Worm (Caenorhabditis elegans) whole organism, L1 larva: ENCODE measurements around the gene srg-69.

Experiments used
- C16A3.4 ChIP-seq: fragments of 150-350 bp; optimal IDR thresholded peaks from 2 replicates; lab custom pipeline; 2014; ENCODE audit warnings: missing biosample characterization, missing genetic modification characterization
- C34B4.2 ChIP-seq: sonication (generic microtip); optimal IDR thresholded peaks from 2 replicates; lab custom pipeline; 2017; ENCODE audit warnings: mild to moderate bottlenecking, missing genetic modification characterization, missing compliant biosample characterization
- Y116A8C.19 ChIP-seq: sonication (generic microtip); optimal IDR thresholded peaks from 2 replicates; lab custom pipeline; 2016; ENCODE audit warnings: missing compliant biosample characterization, missing genetic modification characterization, borderline replicate concordance
- aha-1 ChIP-seq: fragments of 150-350 bp; optimal IDR thresholded peaks from 2 replicates; lab custom pipeline; 2014; ENCODE audit warnings: missing biosample characterization, missing genetic modification characterization
- alr-1 ChIP-seq: fragments of 200-800 bp; sonication (Bioruptor generic); optimal IDR thresholded peaks from 2 replicates; lab custom pipeline; 2018; ENCODE audit warnings: borderline replicate concordance, mild to moderate bottlenecking, missing genetic modification characterization, missing compliant biosample characterization
- ama-1 ChIP-seq: fragments of 150-350 bp; optimal IDR thresholded peaks from 2 replicates; lab custom pipeline; 2014
- blmp-1 ChIP-seq: fragments of 150-350 bp; optimal IDR thresholded peaks from 2 replicates; lab custom pipeline; 2014; ENCODE audit warnings: missing biosample characterization, missing genetic modification characterization
- ceh-63 ChIP-seq: fragments of 200-800 bp; sonication (Bioruptor generic); optimal IDR thresholded peaks from 2 replicates; lab custom pipeline; 2018; ENCODE audit warnings: mild to moderate bottlenecking, missing genetic modification characterization, missing compliant biosample characterization
- ces-1 ChIP-seq: fragments of 150-350 bp; optimal IDR thresholded peaks from 2 replicates; lab custom pipeline; 2014; ENCODE audit warnings: missing biosample characterization, missing genetic modification reagents, missing genetic modification characterization
- efl-3 ChIP-seq: fragments of 200-800 bp; sonication (Bioruptor generic); optimal IDR thresholded peaks from 2 replicates; lab custom pipeline; 2018; ENCODE audit warnings: mild to moderate bottlenecking, missing genetic modification characterization, missing compliant biosample characterization
- egl-27 ChIP-seq, 2 experiments: fragments of 150-350 bp in 1 of 2; sonication (generic microtip); optimal IDR thresholded peaks; 3 replicates each; lab custom pipeline; 2017 to 2018; ENCODE audit warnings: missing biosample characterization in 2 of 2, missing genetic modification characterization in 2 of 2, missing genetic modification reagents in 2 of 2
- ets-5 ChIP-seq: fragments of 200-800 bp; sonication (Bioruptor generic); IDR thresholded peaks from 2 replicates; pipeline ENCODE4 v1.3.6; 2022; ENCODE audit warnings: missing genetic modification characterization, missing compliant biosample characterization
- fkh-10 ChIP-seq: sonication (generic microtip); optimal IDR thresholded peaks from 2 replicates; lab custom pipeline; 2017; ENCODE audit warnings: missing biosample characterization, missing genetic modification reagents, missing genetic modification characterization
- fkh-8 ChIP-seq: sonication (generic microtip); optimal IDR thresholded peaks from 2 replicates; lab custom pipeline; 2016; ENCODE audit warnings: mild to moderate bottlenecking, missing genetic modification characterization, missing compliant biosample characterization
- fos-1 ChIP-seq: fragments of 150-350 bp; optimal IDR thresholded peaks from 2 replicates; lab custom pipeline; 2014; ENCODE audit warnings: missing biosample characterization, missing genetic modification characterization
- grh-1 ChIP-seq: fragments of 200-800 bp; sonication (Bioruptor generic); IDR thresholded peaks from 2 replicates; pipeline ENCODE4 v1.3.6; 2022; ENCODE audit warnings: missing genetic modification reagents, missing genetic modification characterization, missing compliant biosample characterization
- hpl-2 ChIP-seq: fragments of 150-350 bp; optimal IDR thresholded peaks from 2 replicates; lab custom pipeline; 2014; ENCODE audit warnings: missing biosample characterization, missing genetic modification reagents, missing genetic modification characterization
- jun-1 ChIP-seq: fragments of 150-350 bp; optimal IDR thresholded peaks from 2 replicates; lab custom pipeline; 2014; ENCODE audit warnings: missing biosample characterization, missing genetic modification reagents, missing genetic modification characterization
- lin-13 ChIP-seq: fragments of 150-350 bp; optimal IDR thresholded peaks from 2 replicates; lab custom pipeline; 2014; ENCODE audit warnings: missing biosample characterization, missing genetic modification reagents, missing genetic modification characterization
- lin-14 ChIP-seq: fragments of 200-800 bp; sonication (Bioruptor generic); optimal IDR thresholded peaks from 2 replicates; lab custom pipeline; 2018; ENCODE audit warnings: mild to moderate bottlenecking, missing genetic modification characterization, moderate library complexity, missing compliant biosample characterization
- lin-15B ChIP-seq: fragments of 150-350 bp; sonication (generic microtip); optimal IDR thresholded peaks from 3 replicates; lab custom pipeline; 2014; ENCODE audit warnings: missing biosample characterization, missing genetic modification characterization
- lsy-2 ChIP-seq, 2 experiments: fragments of 150-350 bp; optimal IDR thresholded peaks; 2 replicates each; lab custom pipeline; 2014; ENCODE audit warnings: missing biosample characterization in 2 of 2, missing genetic modification characterization in 2 of 2
- mab-9 ChIP-seq: fragments of 200-800 bp; sonication (Bioruptor generic); IDR thresholded peaks from 2 replicates; pipeline ENCODE4 v1.3.6; 2022; ENCODE audit warnings: missing genetic modification reagents, missing genetic modification characterization, missing compliant biosample characterization
- mdl-1 ChIP-seq, 2 experiments: fragments of 150-350 bp; optimal IDR thresholded peaks; 2 replicates each; lab custom pipeline; 2014 to 2017; ENCODE audit warnings: missing biosample characterization in 2 of 2, missing genetic modification characterization in 2 of 2, inconsistent platforms in 1 of 2
- mef-2 ChIP-seq: fragments of 150-350 bp; optimal IDR thresholded peaks from 2 replicates; lab custom pipeline; 2014; ENCODE audit warnings: missing biosample characterization, missing genetic modification characterization
- nhr-12 ChIP-seq: sonication (generic microtip); optimal IDR thresholded peaks from 2 replicates; lab custom pipeline; 2017; ENCODE audit warnings: missing biosample characterization, missing genetic modification characterization
- nhr-19 ChIP-seq: fragments of 200-800 bp; sonication (Bioruptor generic); conservative IDR thresholded peaks from 2 replicates; pipeline ENCODE4 v1.3.6; 2022; ENCODE audit warnings: missing genetic modification characterization, missing compliant biosample characterization
- nhr-20 ChIP-seq: sonication (generic microtip); optimal IDR thresholded peaks from 2 replicates; lab custom pipeline; 2016; ENCODE audit warnings: mild to moderate bottlenecking, missing genetic modification characterization, missing compliant biosample characterization
- nhr-237 ChIP-seq: fragments of 150-350 bp; optimal IDR thresholded peaks from 2 replicates; lab custom pipeline; 2014; ENCODE audit warnings: missing biosample characterization, missing genetic modification characterization
- nhr-28 ChIP-seq: fragments of 150-350 bp; optimal IDR thresholded peaks from 2 replicates; lab custom pipeline; 2014; ENCODE audit warnings: missing biosample characterization, missing genetic modification characterization
- nhr-47 ChIP-seq: sonication (generic microtip); optimal IDR thresholded peaks from 2 replicates; lab custom pipeline; 2016; ENCODE audit warnings: mild to moderate bottlenecking, missing genetic modification characterization, moderate library complexity, missing compliant biosample characterization
- nhr-76 ChIP-seq: sonication (generic microtip); optimal IDR thresholded peaks from 2 replicates; lab custom pipeline; 2017; ENCODE audit warnings: missing biosample characterization, missing genetic modification characterization
- nhr-77 ChIP-seq: fragments of 150-350 bp; optimal IDR thresholded peaks from 2 replicates; lab custom pipeline; 2014; ENCODE audit warnings: missing biosample characterization, missing genetic modification characterization
- nhr-85 ChIP-seq: sonication (generic microtip); peaks from one replicate; lab custom pipeline; 2016; ENCODE audit warnings: missing genetic modification characterization, inconsistent platforms, missing compliant biosample characterization
- pag-3 ChIP-seq: sonication (generic microtip); optimal IDR thresholded peaks from 2 replicates; lab custom pipeline; 2017; ENCODE audit warnings: missing genetic modification characterization, mild to moderate bottlenecking, missing compliant biosample characterization, antibody characterized with exemption, borderline replicate concordance; ENCODE audit not compliant: insufficient read depth
- pqm-1 ChIP-seq: sonication (generic microtip); optimal IDR thresholded peaks from 3 replicates; lab custom pipeline; 2017; ENCODE audit warnings: missing biosample characterization, missing genetic modification characterization
- rnt-1 ChIP-seq: sonication (generic microtip); optimal IDR thresholded peaks from 2 replicates; lab custom pipeline; 2016; ENCODE audit warnings: mild to moderate bottlenecking, missing genetic modification characterization, moderate library complexity, missing compliant biosample characterization
- skn-1 ChIP-seq: fragments of 150-350 bp; optimal IDR thresholded peaks from 2 replicates; lab custom pipeline; 2014; ENCODE audit warnings: missing biosample characterization, missing genetic modification characterization
- snpc-4 ChIP-seq: fragments of 150-350 bp; optimal IDR thresholded peaks from 2 replicates; lab custom pipeline; 2014; ENCODE audit warnings: missing biosample characterization, missing genetic modification characterization
- snu-23 ChIP-seq: sonication (generic microtip); optimal IDR thresholded peaks from 2 replicates; lab custom pipeline; 2016; ENCODE audit warnings: missing genetic modification characterization, missing compliant biosample characterization
- sox-4 ChIP-seq: sonication (generic microtip); optimal IDR thresholded peaks from 2 replicates; lab custom pipeline; 2016; ENCODE audit warnings: missing genetic modification characterization, missing compliant biosample characterization
- swsn-7 ChIP-seq: sonication (generic microtip); optimal IDR thresholded peaks from 2 replicates; lab custom pipeline; 2016; ENCODE audit warnings: missing genetic modification characterization, missing compliant biosample characterization
- tbx-2 ChIP-seq: sonication (generic microtip); optimal IDR thresholded peaks from 2 replicates; lab custom pipeline; 2016; ENCODE audit warnings: missing genetic modification characterization, missing compliant biosample characterization
- tlp-1 ChIP-seq: fragments of 150-350 bp; optimal IDR thresholded peaks from 2 replicates; lab custom pipeline; 2014; ENCODE audit warnings: missing biosample characterization, missing genetic modification characterization
- unc-130 ChIP-seq: fragments of 150-350 bp; optimal IDR thresholded peaks from 2 replicates; lab custom pipeline; 2017; ENCODE audit warnings: missing biosample characterization, missing genetic modification characterization, inconsistent platforms
- unc-30 ChIP-seq: sonication (generic microtip); optimal IDR thresholded peaks from 2 replicates; lab custom pipeline; 2017; ENCODE audit warnings: missing biosample characterization, missing genetic modification characterization
- unc-62 ChIP-seq: fragments of 150-350 bp; optimal IDR thresholded peaks from 2 replicates; lab custom pipeline; 2014; ENCODE audit warnings: missing biosample characterization, missing genetic modification reagents, missing genetic modification characterization
- unc-86 ChIP-seq: sonication (generic microtip); optimal IDR thresholded peaks from 2 replicates; lab custom pipeline; 2016; ENCODE audit warnings: missing genetic modification characterization, missing compliant biosample characterization
- unc-98 ChIP-seq: fragments of 200-800 bp; sonication (Bioruptor generic); IDR thresholded peaks from 2 replicates; pipeline ENCODE4 v1.3.6; 2022; ENCODE audit warnings: missing genetic modification characterization, missing compliant biosample characterization
- zag-1 ChIP-seq: fragments of 150-350 bp; optimal IDR thresholded peaks from 2 replicates; lab custom pipeline; 2014; ENCODE audit warnings: missing biosample characterization, missing genetic modification characterization
- zip-4 ChIP-seq: fragments of 200-800 bp; sonication (Bioruptor generic); optimal IDR thresholded peaks from 2 replicates; lab custom pipeline; 2018; ENCODE audit warnings: mild to moderate bottlenecking, missing genetic modification characterization, moderate library complexity, missing compliant biosample characterization
- ztf-11 ChIP-seq, 2 experiments: sonication (generic microtip); optimal IDR thresholded peaks; 2 replicates each; lab custom pipeline; 2016 to 2017; ENCODE audit warnings: missing genetic modification characterization in 2 of 2, missing biosample characterization in 1 of 2, missing compliant biosample characterization in 1 of 2
- ztf-4 ChIP-seq: fragments of 150-350 bp; optimal IDR thresholded peaks from 2 replicates; lab custom pipeline; 2014; ENCODE audit warnings: missing biosample characterization, missing genetic modification characterization

srg-69 gene

DNA sequence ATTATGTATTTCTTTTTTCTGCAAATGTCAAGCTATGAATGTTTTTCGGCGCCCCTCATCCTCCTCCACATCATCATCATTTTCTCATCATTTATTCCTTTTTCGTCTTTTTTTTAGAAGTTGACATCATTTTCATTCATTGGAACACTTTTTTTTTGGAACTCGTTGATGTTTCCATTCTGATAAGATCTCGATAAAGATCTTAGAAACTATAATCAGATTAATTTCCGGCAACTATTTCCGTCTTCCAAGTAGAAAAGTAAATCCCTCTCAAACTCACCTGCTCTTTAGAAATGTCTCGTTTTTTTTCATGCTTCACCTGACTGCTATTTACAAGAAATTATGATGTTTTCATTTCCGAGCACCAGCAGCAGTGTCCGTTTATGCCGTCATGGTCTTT, 26.6 kb upstream of the srg-69 start (continued):
- no peak for TF ChIP-seq mef-2 (tag; lab: Kevin White, UChicago)
- TF ChIP-seq alr-1 (tag; lab: Kevin White, UChicago): no peak
- TF ChIP-seq nhr-28: no peak
- no peak for TF ChIP-seq ama-1 (lab: Kevin White, UChicago)
- TF ChIP-seq tlp-1: no peak
- no peak for TF ChIP-seq grh-1 (GFP tag; lab: Robert Waterston, UW)
- TF ChIP-seq unc-98 (GFP tag; lab: Robert Waterston, UW): no peak
- no peak for TF ChIP-seq nhr-77
- TF ChIP-seq unc-86 (tag; lab: Kevin White, UChicago): no peak
- no peak for TF ChIP-seq fos-1 (tag; lab: Kevin White, UChicago)
- TF ChIP-seq Y116A8C.19: no peak
- TF ChIP-seq mdl-1 (tag; optimal IDR thresholded peaks at IDR 0.05; lab: Kevin White, UChicago): no peak
- no peak for TF ChIP-seq ets-5 (GFP tag; lab: Robert Waterston, UW)
- peak; percentile 54 for TF ChIP-seq lin-14
- no peak for TF ChIP-seq mab-9 (GFP tag; lab: Robert Waterston, UW)
- no peak for TF ChIP-seq nhr-19
- peak in 1 of 2 experiments; percentile 10 for TF ChIP-seq lsy-2 (tag; optimal IDR thresholded peaks at IDR 0.05; lab: Kevin White, UChicago)
- TF ChIP-seq C34B4.2 (tag; lab: Kevin White, UChicago): no peak
- peak; percentile 12 for TF ChIP-seq ztf-4
- TF ChIP-seq unc-62: no peak
- TF ChIP-seq nhr-12: no peak
- no peak for TF ChIP-seq nhr-76 (tag; lab: Kevin White, UChicago)
- TF ChIP-seq snu-23 (GFP tag; lab: Kevin White, UChicago): no peak
- no peak for TF ChIP-seq jun-1
- no peak for TF ChIP-seq zip-4 (GFP tag; lab: Kevin White, UChicago)
- no peak for TF ChIP-seq unc-130 (tag; lab: Kevin White, UChicago)
- no peak for TF ChIP-seq nhr-237 (tag; lab: Kevin White, UChicago)
- TF ChIP-seq hpl-2 (GFP tag; lab: Kevin White, UChicago): no peak
- TF ChIP-seq C16A3.4 (tag; lab: Kevin White, UChicago): no peak
- TF ChIP-seq sox-4 (tag; lab: Kevin White, UChicago): peak; percentile 1
- TF ChIP-seq blmp-1 (tag; lab: Kevin White, UChicago): no peak
- TF ChIP-seq pqm-1 (tag; lab: Kevin White, UChicago): no peak
- TF ChIP-seq nhr-47 (tag; lab: Kevin White, UChicago): peak; percentile 60
- peak; percentile 84 for TF ChIP-seq fkh-8
- no peak for TF ChIP-seq fkh-10 (GFP tag; lab: Kevin White, UChicago)
- TF ChIP-seq efl-3 (GFP tag; lab: Kevin White, UChicago): no peak
- no peak for TF ChIP-seq ztf-11 (tag; optimal IDR thresholded peaks at IDR 0.05; lab: Kevin White, UChicago)
- TF ChIP-seq nhr-20 (tag; lab: Kevin White, UChicago): no peak
- TF ChIP-seq zag-1 (tag; lab: Kevin White, UChicago): no peak
- TF ChIP-seq unc-30: no peak
- no peak for TF ChIP-seq tbx-2 (tag; lab: Kevin White, UChicago)
- TF ChIP-seq pag-3 (tag; lab: Kevin White, UChicago): no peak
- TF ChIP-seq aha-1: no peak
- no peak for TF ChIP-seq ceh-63
- no peak for TF ChIP-seq egl-27 (tag; optimal IDR thresholded peaks at IDR 0.05; lab: Kevin White, UChicago)
- no peak for TF ChIP-seq lin-13 (GFP tag; lab: Kevin White, UChicago)
- no peak for TF ChIP-seq nhr-85 (tag; lab: Kevin White, UChicago)
- TF ChIP-seq snpc-4 (tag; lab: Kevin White, UChicago): no peak
- TF ChIP-seq skn-1 (tag; lab: Kevin White, UChicago): no peak
- no peak for TF ChIP-seq rnt-1 (tag; lab: Kevin White, UChicago)
- TF ChIP-seq swsn-7 (tag; lab: Kevin White, UChicago): peak; percentile 2
- no peak for TF ChIP-seq lin-15B
- TF ChIP-seq ces-1 (GFP tag; lab: Kevin White, UChicago): no peak
- TF ChIP-seq, all 84 proteins: peak for 15
